Worm (Caenorhabditis elegans): ENCODE results near the gene F53B1.2.

DNA sequence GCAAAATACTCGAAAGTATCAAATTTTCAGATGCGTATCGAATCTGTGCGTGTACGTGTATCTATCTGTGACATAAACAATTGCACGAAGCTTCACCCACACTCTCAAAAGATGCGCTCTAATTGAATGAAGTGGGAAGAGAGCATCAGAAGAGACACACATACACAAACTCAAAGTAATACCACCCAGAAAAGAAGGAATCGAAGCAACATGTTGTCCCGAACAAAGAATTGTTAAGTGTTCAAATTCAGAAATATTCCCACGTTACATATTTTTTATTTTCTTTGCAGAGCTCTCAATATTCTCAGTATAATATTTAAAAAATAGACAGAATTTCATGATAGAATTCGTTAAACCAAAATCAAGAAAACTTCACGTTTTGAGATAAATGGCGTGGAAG lies 28.2 kb downstream of the F53B1.2 start:
- TF ChIP-seq unc-62 (GFP tag; optimal IDR thresholded peaks at IDR 0.05) (no peak), ceh-28 (tag; optimal IDR thresholded peaks at IDR 0.05) (no peak), lin-15B (tag; optimal IDR thresholded peaks at IDR 0.05) (no peak), nhr-25 (tag; optimal IDR thresholded peaks at IDR 0.05) (no peak), nhr-76 (tag; optimal IDR thresholded peaks at IDR 0.05) (no peak), snpc-4 (tag; optimal IDR thresholded peaks at IDR 0.05) (no peak), ama-1 (optimal IDR thresholded peaks at IDR 0.05) (no peak)
